Worm (Caenorhabditis elegans) whole organism, dauer: ENCODE data around the gene unc-69.

Experiments
- unc-62 ChIP-seq: sonication (generic microtip); optimal IDR thresholded peaks from 2 replicates; lab custom pipeline; 2017; ENCODE audit warnings: missing biosample characterization, missing genetic modification reagents, missing genetic modification characterization

unc-69 gene

DNA sequence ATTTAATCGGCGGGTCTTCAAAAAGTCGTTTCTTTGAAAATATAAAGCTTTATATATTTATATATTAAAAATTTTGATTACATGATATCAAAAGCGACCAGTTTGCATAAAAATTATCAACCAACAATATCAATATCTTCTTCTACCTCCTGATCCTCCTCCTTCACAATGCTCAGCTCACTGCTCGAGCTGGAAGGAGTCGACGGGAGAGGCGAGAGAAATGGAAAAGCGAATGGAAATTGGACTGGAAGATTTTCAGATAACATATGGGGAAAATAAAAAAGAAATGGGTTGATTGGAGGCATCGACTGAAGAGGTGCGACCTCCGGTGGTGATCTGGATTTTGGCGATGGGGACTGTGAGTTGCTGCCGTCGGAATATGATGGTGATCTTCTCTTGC lies 21.2 kb downstream of the unc-69 start:
- no peak for TF ChIP-seq unc-62 (GFP tag; lab: Kevin White, UChicago)

DNA sequence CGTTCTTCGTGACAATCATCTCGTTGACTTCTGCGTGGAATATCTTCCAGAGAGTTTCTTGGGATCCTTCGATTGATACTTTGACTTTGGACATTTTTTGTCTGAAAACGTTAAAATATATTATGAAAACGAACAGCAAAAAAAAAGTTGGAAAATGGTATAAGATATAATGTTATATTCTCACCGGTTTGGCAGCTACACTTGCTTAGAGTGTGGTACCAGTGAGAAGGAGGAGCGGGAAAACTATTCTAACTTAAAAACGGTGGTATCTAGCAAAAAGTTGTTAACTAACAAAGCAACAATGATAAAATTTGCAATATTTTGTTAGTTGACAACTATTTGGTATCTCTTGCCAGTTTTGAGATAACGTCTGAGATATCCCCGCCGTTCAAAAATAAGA lies 23.0 kb downstream of the unc-69 start, which contains the start of gene tbx-9:
tbx-9 (minus strand) TSS at position 101 of the 400 bp plus-strand sequence.
- TF ChIP-seq unc-62 (GFP tag; lab: Kevin White, UChicago): no peak

DNA sequence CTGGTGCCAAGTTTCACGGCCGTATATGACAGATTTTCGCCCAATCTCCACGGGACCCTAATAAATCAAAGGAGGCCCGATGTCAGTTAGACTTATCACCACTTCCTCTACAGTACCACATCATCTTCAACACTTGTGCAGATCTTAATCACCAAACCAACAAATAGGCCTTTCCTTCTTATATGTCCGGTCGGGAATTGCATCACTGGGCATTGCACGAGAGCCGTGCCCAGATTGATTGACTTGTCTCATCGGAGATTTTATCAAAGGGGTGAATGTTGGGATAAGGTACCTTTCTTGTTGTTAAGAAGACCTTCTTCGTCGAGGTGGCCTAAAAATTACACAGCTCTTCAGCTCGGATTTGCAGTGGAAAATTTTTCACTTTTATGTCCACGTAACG lies 26.0 kb downstream of the unc-69 start:
- no peak for TF ChIP-seq unc-62 (GFP tag; lab: Kevin White, UChicago)

DNA sequence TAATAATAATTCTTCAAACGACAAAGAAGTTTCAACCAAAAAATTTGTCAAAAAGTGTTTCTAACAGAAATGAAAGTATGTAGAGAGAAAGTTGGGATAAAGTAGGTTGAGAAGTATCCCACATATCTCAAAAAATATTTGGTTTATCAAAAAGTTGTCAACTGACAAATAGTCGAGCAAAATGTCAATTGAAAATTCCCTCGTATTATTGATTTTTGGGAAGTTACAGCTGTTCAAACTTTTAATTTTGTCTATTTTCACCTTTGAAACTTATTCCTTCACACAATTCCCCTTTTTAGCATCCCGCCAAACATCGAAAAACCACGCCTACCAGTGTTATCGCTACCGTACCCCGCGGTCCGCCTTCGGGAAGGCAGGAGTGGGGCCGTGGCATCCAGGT lies 28.3 kb downstream of the unc-69 start, which contains the start of gene tbx-8:
tbx-8 (plus strand) TSS at position 301 of the 400 bp plus-strand sequence.
- TF ChIP-seq unc-62 (GFP tag; lab: Kevin White, UChicago): no peak

DNA sequence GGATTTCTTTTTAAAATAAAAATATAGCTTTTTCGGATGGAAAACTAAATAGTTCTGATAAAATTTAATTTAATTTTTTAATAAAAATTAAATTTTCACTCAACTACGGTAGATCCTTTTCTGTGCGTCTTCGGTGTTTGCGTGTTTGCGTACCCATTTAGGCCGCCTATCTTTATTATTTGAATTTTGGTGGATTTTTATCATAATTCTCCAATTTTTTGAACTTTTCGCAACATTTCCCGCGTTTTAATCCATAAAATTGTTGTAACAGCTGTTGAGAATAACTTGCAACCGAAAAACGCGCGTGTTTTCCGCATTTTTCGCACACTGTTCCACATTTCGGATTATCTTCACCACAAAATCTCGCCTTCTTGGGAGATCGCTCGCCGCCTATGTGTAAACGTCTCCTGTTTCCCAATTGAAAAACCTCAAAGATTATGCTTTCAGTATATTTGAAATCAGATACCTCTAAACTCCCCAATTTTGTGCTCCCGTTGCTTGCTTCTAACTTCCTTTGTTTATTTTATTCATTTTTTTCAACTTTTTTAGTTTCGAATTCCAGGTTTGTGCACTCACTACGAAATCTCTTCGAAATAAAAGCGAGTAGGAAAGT lies 33.0 kb downstream of the unc-69 start, which contains the start of gene T07C4.3:
T07C4.3 (plus strand) TSS at position 563 of the 613 bp plus-strand sequence.
- no peak for TF ChIP-seq unc-62 (GFP tag; lab: Kevin White, UChicago)

DNA sequence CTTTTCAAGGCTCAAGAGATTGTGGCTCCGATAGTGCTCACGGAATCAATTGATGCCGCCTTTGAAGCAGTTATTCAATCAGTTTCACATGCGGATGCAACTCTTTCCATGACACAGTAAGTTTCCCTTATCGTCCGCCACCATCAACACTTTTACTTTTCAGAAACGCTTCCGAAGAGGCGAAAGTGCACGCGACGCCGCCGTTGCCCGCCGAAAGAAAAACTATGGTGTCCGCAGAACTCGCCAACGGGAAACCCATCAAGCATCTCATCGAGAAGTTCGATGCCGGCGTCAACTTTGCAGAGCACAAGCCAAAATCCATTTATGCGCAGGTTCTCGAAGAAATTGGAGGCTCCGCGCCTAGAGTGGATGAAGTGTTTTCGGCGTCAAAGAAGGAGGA lies 34.7 kb downstream of the unc-69 start:
- no peak for TF ChIP-seq unc-62 (GFP tag; lab: Kevin White, UChicago)

DNA sequence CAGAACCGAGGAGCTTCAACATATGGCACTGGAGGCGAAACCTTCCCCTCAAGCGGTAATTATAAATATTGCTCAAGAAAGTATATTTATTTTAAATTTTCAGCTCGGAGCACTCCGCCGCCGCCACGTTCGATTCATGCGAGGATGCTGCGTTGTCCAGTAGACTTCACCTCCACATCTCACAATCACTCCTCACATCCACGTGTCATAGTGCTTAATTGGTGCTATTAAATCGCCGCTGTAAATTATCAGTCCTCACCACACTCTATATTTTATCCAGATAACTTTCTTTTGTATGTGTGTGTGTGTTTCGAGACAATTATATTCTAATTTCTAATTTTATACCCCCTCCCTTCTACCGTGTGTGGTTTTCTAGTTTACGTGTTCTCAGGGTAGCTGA lies 35.9 kb downstream of the unc-69 start:
- no peak for TF ChIP-seq unc-62 (GFP tag; lab: Kevin White, UChicago)

DNA sequence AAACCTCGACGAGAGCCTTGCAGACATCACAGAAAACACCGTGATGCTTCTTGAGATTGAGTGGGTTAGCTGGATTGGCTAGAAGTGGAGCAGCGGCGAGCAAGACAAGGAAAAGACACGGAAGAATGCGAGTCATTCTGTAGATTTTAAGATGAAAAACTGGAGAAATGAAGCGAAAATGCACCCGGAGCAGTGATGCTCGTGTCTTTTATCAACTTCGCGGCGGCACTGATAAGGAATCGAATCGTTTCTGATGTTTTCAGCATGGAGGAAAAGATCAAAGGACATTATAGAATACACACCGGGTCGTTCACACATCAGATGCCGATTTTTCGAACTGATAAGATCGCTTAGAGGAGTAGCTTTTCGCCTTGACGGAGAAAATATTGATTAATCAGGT lies 36.6 kb downstream of the unc-69 start, which contains the start of gene spp-1:
spp-1 (minus strand) TSS at position 287 of the 400 bp plus-strand sequence.
- no peak for TF ChIP-seq unc-62 (GFP tag; lab: Kevin White, UChicago)

DNA sequence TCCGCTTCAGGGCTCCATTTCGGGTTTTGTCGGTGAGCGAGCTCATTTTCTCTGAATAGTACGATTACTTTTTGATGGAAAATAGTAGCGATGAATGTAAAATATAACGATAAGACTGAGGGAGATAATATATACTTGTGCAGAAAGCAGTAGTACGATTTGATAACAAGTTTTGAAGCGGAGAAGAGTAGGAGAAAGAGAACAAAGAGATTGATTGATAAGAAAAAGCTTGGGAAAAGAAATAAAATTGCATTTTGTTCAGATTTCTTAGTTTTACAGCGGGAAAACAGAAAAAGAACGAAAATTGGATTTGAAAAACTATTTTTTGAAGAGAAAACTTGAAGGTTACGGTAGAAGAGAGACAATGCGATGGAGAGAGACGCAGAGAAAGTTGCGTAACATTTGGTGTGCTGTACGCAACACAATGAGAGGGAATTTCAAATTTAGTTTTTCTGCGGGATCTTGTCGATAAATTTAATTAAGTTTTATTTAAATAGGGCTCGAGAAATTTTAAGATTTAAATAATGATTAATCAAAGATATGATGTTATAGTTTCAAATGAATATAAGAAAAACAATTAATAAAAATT lies 39.0 kb downstream of the unc-69 start, which contains the start of gene umps-1:
umps-1 (minus strand) TSS at position 51 of the 589 bp plus-strand sequence.
- no peak for TF ChIP-seq unc-62 (GFP tag; lab: Kevin White, UChicago)

DNA sequence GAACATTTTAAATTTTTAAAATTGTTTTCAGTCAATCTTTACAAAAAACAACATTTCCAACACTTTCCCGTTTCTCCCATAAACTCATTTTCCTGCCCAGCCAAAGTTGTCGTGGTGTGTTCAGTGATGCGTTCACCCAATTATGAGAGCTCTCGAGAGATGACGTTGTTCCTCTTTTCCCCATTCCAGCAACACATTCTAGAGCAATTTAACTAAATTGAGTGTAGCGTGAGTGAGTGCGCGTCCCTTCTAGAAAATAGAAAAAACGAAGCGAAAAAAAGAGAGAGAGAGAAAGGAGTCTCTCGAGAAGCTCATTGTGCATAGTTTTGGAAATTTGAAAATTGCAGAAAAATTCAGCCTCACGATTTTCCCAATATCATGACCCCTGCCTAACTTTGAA lies 40.0 kb downstream of the unc-69 start:
- TF ChIP-seq unc-62 (GFP tag; lab: Kevin White, UChicago): no peak

DNA sequence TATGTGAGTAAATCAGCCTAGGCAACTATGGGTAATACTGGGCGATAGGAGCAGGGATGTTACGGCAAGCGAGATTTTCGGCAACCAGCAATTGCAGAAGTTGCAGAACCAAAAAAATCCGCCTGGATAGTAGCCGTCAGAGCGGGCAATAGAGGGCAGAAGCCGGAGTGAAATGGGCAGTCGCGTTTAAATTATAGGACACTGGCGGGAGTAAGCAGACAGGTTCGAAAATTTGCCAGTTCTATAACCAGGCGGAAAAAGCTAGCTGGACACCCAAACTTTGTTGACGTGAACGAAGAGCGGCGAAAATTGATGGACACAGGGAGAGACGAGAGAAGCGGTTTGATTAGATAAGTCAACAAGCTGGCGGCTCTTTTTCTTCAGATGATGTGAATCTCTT lies 41.2 kb downstream of the unc-69 start:
- TF ChIP-seq unc-62 (GFP tag; lab: Kevin White, UChicago): no peak

DNA sequence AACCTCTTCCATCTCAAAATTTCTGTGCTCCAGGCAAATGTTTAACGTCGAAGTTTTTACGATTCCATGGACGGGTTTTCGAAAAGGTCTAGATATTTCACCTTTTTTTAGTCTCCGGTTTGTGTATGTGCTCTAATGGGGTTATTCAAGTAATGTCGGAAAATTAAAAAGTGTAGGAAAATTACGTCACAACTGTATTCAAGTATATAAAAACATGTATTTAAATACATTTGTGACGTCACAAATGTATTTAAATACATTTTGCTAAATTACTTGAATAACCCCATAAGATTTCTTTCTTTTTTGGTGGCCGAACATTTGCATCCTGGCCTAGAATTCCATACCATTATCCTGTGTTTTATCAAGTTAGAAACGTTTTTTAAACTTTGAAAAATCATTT lies 42.7 kb downstream of the unc-69 start:
- TF ChIP-seq unc-62 (GFP tag; lab: Kevin White, UChicago): no peak

DNA sequence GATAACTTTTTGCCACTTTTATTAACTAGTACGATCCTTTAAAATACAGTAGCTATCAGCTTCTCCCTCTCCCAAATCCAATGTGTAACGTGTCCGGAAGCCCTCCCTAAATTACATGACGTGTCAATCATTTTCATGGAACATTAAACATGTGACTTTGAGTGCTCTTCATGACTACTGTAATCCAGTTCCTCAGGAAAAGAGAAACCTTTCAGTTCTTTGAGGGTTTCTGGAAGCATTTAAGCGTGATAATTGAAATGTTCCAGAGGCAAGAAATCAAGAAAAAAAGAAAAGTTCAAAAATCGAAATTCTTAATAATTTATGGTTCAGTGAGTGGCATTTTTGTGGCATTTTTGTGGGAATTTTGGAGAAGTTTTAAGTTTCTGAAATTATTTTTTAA lies 44.2 kb downstream of the unc-69 start:
- no peak for TF ChIP-seq unc-62 (GFP tag; lab: Kevin White, UChicago)

DNA sequence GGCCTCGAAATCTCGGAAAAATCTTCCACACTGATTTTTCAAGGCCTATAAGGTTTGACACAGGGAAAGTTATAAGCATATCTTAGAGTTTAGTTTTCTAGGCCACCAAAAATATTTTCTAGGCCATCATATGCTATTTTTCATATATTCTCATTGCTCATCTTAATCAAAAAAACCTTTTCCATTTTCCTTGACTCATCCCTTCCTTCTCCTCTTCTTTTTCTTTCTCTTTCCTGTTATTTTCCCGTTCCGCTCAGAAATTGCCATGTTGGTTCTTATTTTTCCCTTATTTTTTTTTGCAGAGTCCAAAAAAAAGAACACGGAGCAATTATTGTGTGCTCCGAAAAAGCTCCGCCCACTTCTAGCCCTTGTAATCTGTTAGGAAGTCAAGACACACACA lies 45.9 kb downstream of the unc-69 start, which contains the start of gene tbc-8:
tbc-8 (plus strand) TSS at position 301 of the 400 bp plus-strand sequence.
- TF ChIP-seq unc-62 (GFP tag; lab: Kevin White, UChicago): no peak

DNA sequence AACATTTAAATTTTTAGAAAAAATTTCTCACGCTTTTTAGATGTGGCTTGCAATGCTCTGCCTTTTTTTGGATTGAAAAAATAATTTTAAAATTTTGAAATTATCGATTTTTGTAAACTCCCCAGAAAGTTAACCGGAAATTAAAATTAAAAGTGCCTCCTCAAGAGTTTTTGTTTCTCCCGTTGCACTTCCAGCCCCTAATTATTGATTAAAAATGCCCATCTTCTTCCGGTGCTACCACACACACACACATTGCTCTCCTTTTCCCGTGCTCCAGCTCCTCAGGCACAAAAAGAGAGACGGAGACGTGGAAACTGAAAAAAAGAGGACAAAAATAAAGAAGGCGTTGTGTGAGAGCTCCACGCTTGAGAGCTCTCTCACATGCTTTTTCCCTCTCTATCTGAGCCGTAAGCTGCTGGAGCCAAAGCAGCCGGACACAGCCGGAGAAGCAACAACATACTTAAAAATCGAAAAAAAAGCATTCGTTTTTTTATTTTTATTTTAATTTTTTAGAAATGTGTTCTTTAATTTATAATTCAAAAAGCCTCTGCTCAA lies 48.7 kb downstream of the unc-69 start:
- no peak for TF ChIP-seq unc-62 (GFP tag; lab: Kevin White, UChicago)
